Worm (Caenorhabditis elegans): ENCODE data around the gene npr-41.

- TF ChIP-seq pha-4 (tag; optimal IDR thresholded peaks at IDR 0.05) (no peak), ceh-31 (tag; optimal IDR thresholded peaks at IDR 0.05) (peak; percentile 55), C38D4.7 (GFP tag; optimal IDR thresholded peaks at IDR 0.05) (no peak), nhr-11 (tag; optimal IDR thresholded peaks at IDR 0.05) (no peak), pqm-1 (tag; optimal IDR thresholded peaks at IDR 0.05) (no peak), tbx-2 (tag; optimal IDR thresholded peaks at IDR 0.05) (peak; percentile 25), ceh-2 (tag; optimal IDR thresholded peaks at IDR 0.05) (no peak)
Measured at ce11 chrII:11542385-11542784, 31.9 kb downstream of the npr-41 start, which contains the start of gene gtf-2E2.
